Fruit fly (Drosophila melanogaster) whole organism, pupa: ENCODE measurements around the gene Slbp.

ENCODE experiments used
- CG10348 ChIP-seq: fragments of 200-800 bp; sonication (Bioruptor generic); IDR thresholded peaks from 2 replicates; pipeline ENCODE4 v1.3.6; 2022; ENCODE audit warnings: missing biosample characterization, missing genetic modification characterization
- CG12605 ChIP-seq: fragments of 200-800 bp; sonication (Bioruptor generic); IDR thresholded peaks from 2 replicates; pipeline ENCODE4 v1.3.6; 2022; ENCODE audit warnings: missing biosample characterization, missing genetic modification characterization
- CG13204 ChIP-seq: fragments of 200-800 bp; sonication (Bioruptor generic); optimal IDR thresholded peaks from 2 replicates; lab custom pipeline; 2018; ENCODE audit warnings: missing biosample characterization, mild to moderate bottlenecking, missing genetic modification characterization, moderate library complexity
- CG14655 ChIP-seq: fragments of 200-800 bp; sonication (Bioruptor generic); optimal IDR thresholded peaks from 3 replicates; lab custom pipeline; 2017; ENCODE audit warnings: mild to moderate bottlenecking, missing biosample characterization, missing genetic modification reagents, missing genetic modification characterization
- CG15710 ChIP-seq: fragments of 200-800 bp; sonication (Bioruptor generic); optimal IDR thresholded peaks from 2 replicates; lab custom pipeline; 2018; ENCODE audit warnings: missing biosample characterization, mild to moderate bottlenecking, missing genetic modification characterization, moderate library complexity
- CG17806 ChIP-seq: fragments of 200-800 bp; sonication (Bioruptor generic); optimal IDR thresholded peaks from 2 replicates; lab custom pipeline; 2018; ENCODE audit warnings: missing biosample characterization, mild to moderate bottlenecking, missing genetic modification characterization, moderate library complexity
- CG32121 ChIP-seq: fragments of 200-800 bp; sonication (Bioruptor generic); IDR thresholded peaks from 2 replicates; pipeline ENCODE4 v1.3.6; 2022; ENCODE audit warnings: missing biosample characterization, missing genetic modification characterization
- CG34367 ChIP-seq: fragments of 200-800 bp; sonication (Bioruptor generic); optimal IDR thresholded peaks from 2 replicates; lab custom pipeline; 2018; ENCODE audit warnings: missing biosample characterization, mild to moderate bottlenecking, missing genetic modification characterization
- CG4496 ChIP-seq: fragments of 200-800 bp; sonication (Bioruptor generic); IDR thresholded peaks from 3 replicates; pipeline ENCODE4 v1.3.6; 2022; ENCODE audit warnings: missing biosample characterization, missing genetic modification characterization
- CG8301 ChIP-seq: fragments of 200-800 bp; sonication (Bioruptor generic); optimal IDR thresholded peaks from 2 replicates; lab custom pipeline; 2018; ENCODE audit warnings: missing biosample characterization, mild to moderate bottlenecking, missing genetic modification characterization
- CG9948 ChIP-seq: fragments of 200-800 bp; sonication (Bioruptor generic); optimal IDR thresholded peaks from 2 replicates; lab custom pipeline; 2018; ENCODE audit warnings: missing biosample characterization, mild to moderate bottlenecking, missing genetic modification characterization, moderate library complexity
- D1 ChIP-seq: fragments of 200-800 bp; sonication (Bioruptor generic); optimal IDR thresholded peaks from 2 replicates; lab custom pipeline; 2018; ENCODE audit warnings: missing biosample characterization, mild to moderate bottlenecking, missing genetic modification characterization, moderate library complexity
- EcR ChIP-seq: fragments of 200-800 bp; sonication (Bioruptor generic); optimal IDR thresholded peaks from 3 replicates; lab custom pipeline; 2019; ENCODE audit warnings: missing biosample characterization, missing genetic modification characterization, mild to moderate bottlenecking, moderate library complexity, missing genetic modification reagents
- Ets98B ChIP-seq: fragments of 200-800 bp; sonication (Bioruptor generic); IDR thresholded peaks from 2 replicates; pipeline ENCODE4 v1.3.6; 2022; ENCODE audit warnings: missing biosample characterization, missing genetic modification characterization
- Pif1A ChIP-seq: fragments of 200-800 bp; sonication (Bioruptor generic); optimal IDR thresholded peaks from 3 replicates; lab custom pipeline; 2016; ENCODE audit warnings: missing biosample characterization, missing genetic modification characterization
- Pif1B ChIP-seq: fragments of 200-800 bp; sonication (Bioruptor generic); optimal IDR thresholded peaks from 3 replicates; lab custom pipeline; 2016; ENCODE audit warnings: missing biosample characterization, missing genetic modification characterization
- Snoo ChIP-seq: fragments of 200-800 bp; sonication (Bioruptor generic); optimal IDR thresholded peaks from 3 replicates; lab custom pipeline; 2017; ENCODE audit warnings: missing biosample characterization, mild to moderate bottlenecking, missing genetic modification characterization, inconsistent platforms
- fd96Ca ChIP-seq: fragments of 200-800 bp; sonication (Bioruptor generic); IDR thresholded peaks from 3 replicates; pipeline ENCODE4 v1.3.6; 2022; ENCODE audit warnings: missing biosample characterization, missing genetic modification characterization
- gl ChIP-seq: fragments of 200-800 bp; sonication (Bioruptor generic); optimal IDR thresholded peaks from 2 replicates; lab custom pipeline; 2018; ENCODE audit warnings: missing biosample characterization, mild to moderate bottlenecking, missing genetic modification characterization
- rn ChIP-seq: fragments of 200-800 bp; sonication (Bioruptor generic); IDR thresholded peaks from 2 replicates; pipeline ENCODE4 v1.3.6; 2022; ENCODE audit warnings: missing biosample characterization, missing genetic modification characterization

Slbp gene

dm6 chr3R:29113392-29113791 is 39.7 kb downstream of the Slbp start:
- TF ChIP-seq Snoo (tag; lab: Kevin White, UChicago) (no peak), gl (tag; lab: Kevin White, UChicago) (no peak), CG13204 (GFP tag; lab: Kevin White, UChicago) (no peak), rn (GFP tag; lab: Robert Waterston, UW) (no peak)
- TF ChIP-seq, all 21 proteins: peak for 0

dm6 chr3R:29112398-29113150 is 40.5 kb downstream of the Slbp start, which contains the start of the genes alpha-Man-Ib and Pdhb:
Gene alpha-Man-Ib (minus strand): TSS chr3R:29112822.
Gene Pdhb (plus strand): TSS chr3R:29113071.
- no peak for TF ChIP-seq D1 (tag; lab: Kevin White, UChicago)
- TF ChIP-seq CG10348 (GFP tag; lab: Robert Waterston, UW) = peak; percentile 47; the same call in 1 of the 2 replicates
- peak; percentile 55 for TF ChIP-seq CG17806 (tag; lab: Kevin White, UChicago)
- TF ChIP-seq CG15710 (tag; lab: Kevin White, UChicago) = peak; percentile 69
- peak; percentile 29; the same call in 1 of the 2 replicates for TF ChIP-seq Ets98B (GFP tag; lab: Robert Waterston, UW)
- no peak for TF ChIP-seq CG8301 (tag; lab: Kevin White, UChicago)
- no peak; the same call in 1 of the 2 replicates for TF ChIP-seq CG32121
- TF ChIP-seq fd96Ca (GFP tag; lab: Robert Waterston, UW) = no peak; the same call in 1 of the 3 replicates
- peak; percentile 55 for TF ChIP-seq Snoo (tag; lab: Kevin White, UChicago)
- peak; percentile 13; the same call in 1 of the 2 replicates for TF ChIP-seq CG12605 (GFP tag; lab: Robert Waterston, UW)
- TF ChIP-seq rn (GFP tag; lab: Robert Waterston, UW) = peak; percentile 61
- TF ChIP-seq CG34367 = no peak
- no peak for TF ChIP-seq CG13204 (GFP tag; lab: Kevin White, UChicago)
- TF ChIP-seq Pif1A (GFP tag; lab: Kevin White, UChicago) = no peak
- TF ChIP-seq CG14655 = no peak
- TF ChIP-seq CG4496 (GFP tag; lab: Robert Waterston, UW) = 0 out of 3 replicates have a peak, but pooled peaks have one; percentile 62

dm6 chr3R:29111795-29112194 is 41.3 kb downstream of the Slbp start:
- TF ChIP-seq CG13204 (GFP tag; lab: Kevin White, UChicago) (no peak), CG4496 (GFP tag; lab: Robert Waterston, UW) (no peak), CG8301 (tag; lab: Kevin White, UChicago) (no peak), rn (GFP tag; lab: Robert Waterston, UW) (no peak), CG14655 (no peak), gl (tag; lab: Kevin White, UChicago) (no peak), CG9948 (no peak), Pif1A (GFP tag; lab: Kevin White, UChicago) (no peak), CG32121 (no peak), CG34367 (no peak), Pif1B (GFP tag; lab: Kevin White, UChicago) (no peak), CG12605 (GFP tag; lab: Robert Waterston, UW) (no peak), EcR (GFP tag; lab: Kevin White, UChicago) (no peak)

dm6 chr3R:29103227-29103626 is 49.8 kb downstream of the Slbp start:
- TF ChIP-seq fd96Ca (GFP tag; lab: Robert Waterston, UW) = no peak
- no peak for TF ChIP-seq CG13204 (GFP tag; lab: Kevin White, UChicago)
- no peak for TF ChIP-seq Pif1B (GFP tag; lab: Kevin White, UChicago)
- TF ChIP-seq CG15710 (tag; lab: Kevin White, UChicago) = no peak
